Fruit fly (Drosophila melanogaster) whole organism, embryonic: ENCODE results near the gene Sgs1.
A peak's percentile ranks its signal among the peaks of the same experiment; 100 is the strongest.

ENCODE experiments used
- Aef1 ChIP-seq: fragments of 200-800 bp; sonication (Bioruptor generic); IDR thresholded peaks from 3 replicates; pipeline ENCODE4 v1.3.6; 2022; ENCODE audit warnings: missing biosample characterization, missing genetic modification characterization
- Atf6 ChIP-seq: fragments of 200-800 bp; sonication (Bioruptor generic); IDR thresholded peaks from 2 replicates; pipeline ENCODE4 v1.3.6; 2022; ENCODE audit warnings: missing biosample characterization, missing genetic modification characterization
- BEAF-32 ChIP-seq: fragments of 200-800 bp; sonication (Bioruptor generic); optimal IDR thresholded peaks from 3 replicates; lab custom pipeline; 2017; ENCODE audit warnings: missing biosample characterization, missing genetic modification characterization, mild to moderate bottlenecking, moderate library complexity, missing genetic modification reagents
- Bdp1 ChIP-seq: fragments of 200-800 bp; sonication (Bioruptor generic); optimal IDR thresholded peaks from 3 replicates; lab custom pipeline; 2016; ENCODE audit warnings: missing biosample characterization, missing genetic modification characterization
- Bgb ChIP-seq: fragments of 200-800 bp; sonication (Bioruptor generic); IDR thresholded peaks from 2 replicates; pipeline ENCODE4 v1.3.6; 2022; ENCODE audit warnings: missing biosample characterization, missing genetic modification characterization; ENCODE audit not compliant: partially characterized antibody
- CG10209 ChIP-seq: fragments of 200-800 bp; sonication (Bioruptor generic); optimal IDR thresholded peaks from 3 replicates; lab custom pipeline; 2017; ENCODE audit warnings: missing biosample characterization, mild to moderate bottlenecking, missing genetic modification characterization, missing genetic modification reagents
- CG10267 ChIP-seq: fragments of 200-800 bp; sonication (Bioruptor generic); optimal IDR thresholded peaks from 2 replicates; lab custom pipeline; 2018; ENCODE audit warnings: missing biosample characterization, mild to moderate bottlenecking, missing genetic modification characterization, moderate library complexity
- CG12104 ChIP-seq: fragments of 200-800 bp; sonication (Bioruptor generic); optimal IDR thresholded peaks from 3 replicates; lab custom pipeline; 2016; ENCODE audit warnings: missing biosample characterization, missing genetic modification characterization
- CG13123 ChIP-seq: fragments of 200-800 bp; sonication (Bioruptor generic); optimal IDR thresholded peaks from 2 replicates; lab custom pipeline; 2016; ENCODE audit warnings: missing biosample characterization, missing genetic modification characterization
- CG13296 ChIP-seq: fragments of 200-800 bp; sonication (Bioruptor generic); optimal IDR thresholded peaks from 3 replicates; lab custom pipeline; 2018; ENCODE audit warnings: missing biosample characterization, mild to moderate bottlenecking, missing genetic modification characterization
- CG13424 ChIP-seq: fragments of 200-800 bp; sonication (Bioruptor generic); optimal IDR thresholded peaks from 2 replicates; lab custom pipeline; 2019; ENCODE audit warnings: missing biosample characterization, mild to moderate bottlenecking, missing genetic modification characterization, moderate library complexity
- CG15073 ChIP-seq: fragments of 200-800 bp; sonication (Bioruptor generic); optimal IDR thresholded peaks from 2 replicates; lab custom pipeline; 2016; ENCODE audit warnings: missing biosample characterization, missing genetic modification characterization
- CG17385 ChIP-seq: fragments of 200-800 bp; sonication (Bioruptor generic); optimal IDR thresholded peaks from 3 replicates; lab custom pipeline; 2018; ENCODE audit warnings: missing biosample characterization, mild to moderate bottlenecking, missing genetic modification characterization
- CG17829 ChIP-seq: fragments of 200-800 bp; optimal IDR thresholded peaks from 2 replicates; lab custom pipeline; 2019; ENCODE audit warnings: missing biosample characterization, mild to moderate bottlenecking, missing genetic modification characterization, moderate library complexity
- CG18599 ChIP-seq: fragments of 200-800 bp; sonication (Bioruptor generic); optimal IDR thresholded peaks from 3 replicates; lab custom pipeline; 2017; ENCODE audit warnings: missing biosample characterization, missing genetic modification characterization, mild to moderate bottlenecking, moderate library complexity, missing genetic modification reagents
- CG2120 ChIP-seq: fragments of 200-800 bp; sonication (Bioruptor generic); optimal IDR thresholded peaks from 3 replicates; lab custom pipeline; 2016; ENCODE audit warnings: missing biosample characterization, missing genetic modification characterization
- CG2712 ChIP-seq: fragments of 200-800 bp; optimal IDR thresholded peaks from 3 replicates; lab custom pipeline; 2019; ENCODE audit warnings: missing biosample characterization, mild to moderate bottlenecking, missing genetic modification characterization, moderate library complexity
- CG2889 ChIP-seq: fragments of 200-800 bp; sonication (Bioruptor generic); IDR thresholded peaks from 3 replicates; pipeline ENCODE4 v1.3.6; 2022; ENCODE audit warnings: missing biosample characterization, missing genetic modification characterization
- CG31365 ChIP-seq: fragments of 200-800 bp; sonication (Bioruptor generic); optimal IDR thresholded peaks from 2 replicates; lab custom pipeline; 2018; ENCODE audit warnings: missing biosample characterization, mild to moderate bottlenecking, missing genetic modification characterization
- CG32532 ChIP-seq: fragments of 200-800 bp; sonication (Bioruptor generic); IDR thresholded peaks from 2 replicates; pipeline ENCODE4 v1.3.6; 2022; ENCODE audit warnings: missing biosample characterization, missing genetic modification characterization
- CG32767 ChIP-seq: fragments of 200-800 bp; sonication (Bioruptor generic); IDR thresholded peaks from 2 replicates; pipeline ENCODE4 v1.3.6; 2022; ENCODE audit warnings: missing biosample characterization, missing genetic modification characterization
- CG3281 ChIP-seq: fragments of 200-800 bp; sonication (Bioruptor generic); optimal IDR thresholded peaks from 3 replicates; lab custom pipeline; 2017; ENCODE audit warnings: missing biosample characterization, mild to moderate bottlenecking, missing genetic modification characterization
- CG4820 ChIP-seq: fragments of 200-800 bp; sonication (Bioruptor generic); optimal IDR thresholded peaks from 3 replicates; lab custom pipeline; 2016; ENCODE audit warnings: missing biosample characterization, missing genetic modification characterization
- CG8765 ChIP-seq: fragments of 200-800 bp; sonication (Bioruptor generic); IDR thresholded peaks from 2 replicates; pipeline ENCODE4 v1.3.6; 2022; ENCODE audit warnings: missing biosample characterization, missing genetic modification characterization
- Chrac-16 ChIP-seq: fragments of 200-800 bp; sonication (Bioruptor generic); optimal IDR thresholded peaks from 3 replicates; lab custom pipeline; 2016; ENCODE audit warnings: missing biosample characterization, missing genetic modification characterization
- D19A ChIP-seq: fragments of 200-800 bp; optimal IDR thresholded peaks from 3 replicates; lab custom pipeline; 2019; ENCODE audit warnings: missing biosample characterization, mild to moderate bottlenecking, missing genetic modification characterization, moderate library complexity
- Elba2 ChIP-seq: fragments of 200-800 bp; sonication (Bioruptor generic); optimal IDR thresholded peaks from 3 replicates; lab custom pipeline; 2016; ENCODE audit warnings: missing biosample characterization, missing genetic modification characterization
- Ets97D ChIP-seq: fragments of 200-800 bp; sonication (Bioruptor generic); optimal IDR thresholded peaks from 3 replicates; lab custom pipeline; 2016; ENCODE audit warnings: missing biosample characterization, missing genetic modification characterization
- Hey ChIP-seq: fragments of 200-800 bp; sonication (Bioruptor generic); optimal IDR thresholded peaks from 3 replicates; lab custom pipeline; 2018; ENCODE audit warnings: missing biosample characterization, mild to moderate bottlenecking, missing genetic modification characterization
- Med ChIP-seq: fragments of 200-800 bp; sonication (Bioruptor generic); peaks from one replicate; lab custom pipeline; 2016; ENCODE audit warnings: missing biosample characterization, missing genetic modification characterization, mild to moderate bottlenecking, inconsistent platforms, moderate library complexity
- Meics ChIP-seq: fragments of 200-800 bp; sonication (Bioruptor generic); optimal IDR thresholded peaks from 2 replicates; lab custom pipeline; 2017; ENCODE audit warnings: missing biosample characterization, mild to moderate bottlenecking, missing genetic modification characterization
- Mrtf ChIP-seq: fragments of 200-800 bp; sonication (Bioruptor generic); IDR thresholded peaks from 3 replicates; pipeline ENCODE4 v1.3.6; 2022; ENCODE audit warnings: missing biosample characterization, missing genetic modification characterization
- NFAT ChIP-seq: fragments of 200-800 bp; sonication (Bioruptor generic); IDR thresholded peaks from 2 replicates; pipeline ENCODE4 v1.3.6; 2022; ENCODE audit warnings: missing biosample characterization, missing genetic modification characterization
- Nf-YC ChIP-seq: fragments of 200-800 bp; optimal IDR thresholded peaks from 3 replicates; lab custom pipeline; 2019; ENCODE audit warnings: missing biosample characterization, mild to moderate bottlenecking, missing genetic modification characterization, moderate library complexity
- Six4 ChIP-seq: fragments of 200-800 bp; sonication (Bioruptor generic); optimal IDR thresholded peaks from 2 replicates; lab custom pipeline; 2016; ENCODE audit warnings: missing biosample characterization, missing genetic modification characterization
- Sox102F ChIP-seq: fragments of 200-800 bp; sonication (Bioruptor generic); optimal IDR thresholded peaks from 2 replicates; lab custom pipeline; 2018; ENCODE audit warnings: missing biosample characterization, mild to moderate bottlenecking, missing genetic modification characterization, moderate library complexity
- Sry-δ ChIP-seq: fragments of 200-800 bp; sonication (Bioruptor generic); optimal IDR thresholded peaks from 2 replicates; lab custom pipeline; 2016; ENCODE audit warnings: missing biosample characterization, missing genetic modification characterization
- bsh ChIP-seq, 2 experiments: fragments of 200-800 bp; sonication (Bioruptor generic); optimal IDR thresholded peaks; 2 replicates each; lab custom pipeline; 2017 to 2018; ENCODE audit warnings: mild to moderate bottlenecking in 2 of 2, missing biosample characterization in 2 of 2, missing genetic modification characterization in 2 of 2, moderate library complexity in 1 of 2
- dati ChIP-seq: fragments of 200-800 bp; sonication (Bioruptor generic); IDR thresholded peaks from 2 replicates; pipeline ENCODE4 v1.3.6; 2022; ENCODE audit warnings: missing biosample characterization, missing genetic modification characterization
- dimm ChIP-seq: fragments of 200-800 bp; sonication (Bioruptor generic); IDR thresholded peaks from 2 replicates; pipeline ENCODE4 v1.3.6; 2022; ENCODE audit warnings: missing biosample characterization, missing genetic modification characterization
- h ChIP-seq: fragments of >200 bp; optimal IDR thresholded peaks from 2 replicates; lab custom pipeline; 2017
- inv ChIP-seq: fragments of 200-800 bp; sonication (Bioruptor generic); IDR thresholded peaks from 2 replicates; pipeline ENCODE4 v1.3.6; 2022; ENCODE audit warnings: missing biosample characterization, missing genetic modification characterization; ENCODE audit not compliant: partially characterized antibody
- knrl ChIP-seq: fragments of 200-800 bp; sonication (Bioruptor generic); IDR thresholded peaks from 3 replicates; pipeline ENCODE4 v1.3.6; 2022; ENCODE audit warnings: missing biosample characterization, missing genetic modification characterization; ENCODE audit not compliant: partially characterized antibody
- lab ChIP-seq: fragments of 200-800 bp; sonication (Bioruptor generic); optimal IDR thresholded peaks from 3 replicates; lab custom pipeline; 2017; ENCODE audit warnings: missing biosample characterization, missing genetic modification characterization, mild to moderate bottlenecking, moderate library complexity, missing genetic modification reagents
- nau ChIP-seq: fragments of 200-800 bp; sonication (Bioruptor generic); optimal IDR thresholded peaks from 3 replicates; lab custom pipeline; 2017; ENCODE audit warnings: missing biosample characterization, mild to moderate bottlenecking, missing genetic modification characterization, missing genetic modification reagents
- org-1 ChIP-seq: fragments of 200-800 bp; sonication (Bioruptor generic); optimal IDR thresholded peaks from 2 replicates; lab custom pipeline; 2017; ENCODE audit warnings: missing biosample characterization, missing genetic modification characterization
- pan ChIP-seq, 4 experiments: fragments of >200 bp in 3 of 4; fragments of 200-800 bp in 1 of 4; sonication (Bioruptor generic) in 1 of 4; optimal IDR thresholded peaks in 3 of 4; IDR thresholded peaks in 1 of 4; 2 replicates each; pipeline versions ENCODE4 v1.3.6 to Lab custom; 2017 to 2022; ENCODE audit warnings: missing biosample characterization in 2 of 4, missing genetic modification characterization in 2 of 4, mixed read lengths in 1 of 4
- peb ChIP-seq: fragments of 200-800 bp; sonication (Bioruptor generic); IDR thresholded peaks from 2 replicates; pipeline ENCODE4 v1.3.6; 2022; ENCODE audit warnings: missing biosample characterization, missing genetic modification characterization
- rib ChIP-seq: fragments of 200-800 bp; sonication (Bioruptor generic); IDR thresholded peaks from 2 replicates; pipeline ENCODE4 v1.3.6; 2022; ENCODE audit warnings: missing biosample characterization, missing genetic modification characterization
- sob ChIP-seq: fragments of 200-800 bp; sonication (Bioruptor generic); IDR thresholded peaks from 2 replicates; pipeline ENCODE4 v1.3.6; 2022; ENCODE audit warnings: missing biosample characterization, missing genetic modification characterization
- vfl ChIP-seq: fragments of 200-800 bp; sonication (Bioruptor generic); optimal IDR thresholded peaks from 2 replicates; lab custom pipeline; 2016; ENCODE audit warnings: missing biosample characterization, missing genetic modification characterization
- zen2 ChIP-seq: fragments of 200-800 bp; sonication (Bioruptor generic); IDR thresholded peaks from 3 replicates; pipeline ENCODE4 v1.3.6; 2022; ENCODE audit warnings: missing biosample characterization, missing genetic modification characterization; ENCODE audit not compliant: partially characterized antibody

The Sgs1 gene

DNA sequence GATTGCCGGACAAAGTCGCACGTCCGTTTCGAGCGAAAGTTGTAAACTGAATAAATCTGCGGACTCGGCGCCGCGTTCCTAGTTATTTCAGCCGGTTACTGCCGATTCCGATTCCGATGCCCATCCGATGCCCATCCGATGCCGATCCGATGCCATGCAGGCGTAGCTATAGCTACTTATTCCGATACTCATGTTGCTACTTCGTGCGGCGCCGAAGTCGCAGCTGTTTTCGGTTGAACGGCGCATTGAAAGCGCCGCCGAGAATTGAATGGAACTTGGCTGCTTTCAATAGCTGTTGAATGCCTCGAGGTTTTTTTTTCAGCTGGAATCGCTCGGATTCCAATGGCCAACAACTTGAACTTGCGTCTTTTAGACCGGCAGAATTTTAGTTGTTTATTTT lies 8.9 kb upstream of the Sgs1 start (continued):
- TF ChIP-seq Mrtf (no peak), nau (no peak), CG8765 (no peak), CG10267 (tag; lab: Kevin White, UChicago) (no peak), rib (GFP tag; lab: Robert Waterston, UW) (no peak), sob (GFP tag; lab: Robert Waterston, UW) (no peak), CG2120 (GFP tag; lab: Kevin White, UChicago) (no peak), lab (GFP tag; lab: Kevin White, UChicago) (peak; percentile 68), Atf6 (GFP tag; lab: Robert Waterston, UW) (peak; percentile 54), zen2 (no peak), bsh (GFP tag; optimal IDR thresholded peaks at IDR 0.05; lab: Kevin White, UChicago) (no peak), pan (optimal IDR thresholded peaks at IDR 0.05; lab: Kevin White, UChicago) (no peak), pan (GFP tag; optimal IDR thresholded peaks at IDR 0.05 in 1 of 2, IDR thresholded peaks at IDR 0.05 in 1 of 2) (no peak), CG2712 (tag; lab: Kevin White, UChicago) (no peak), inv (no peak), Hey (tag; lab: Kevin White, UChicago) (no peak), Sry-δ (GFP tag; lab: Kevin White, UChicago) (no peak), Aef1 (GFP tag; lab: Robert Waterston, UW) (no peak), CG10209 (no peak), Med (GFP tag; lab: Kevin White, UChicago) (peak; percentile 26), CG17829 (no peak), NFAT (GFP tag; lab: Robert Waterston, UW) (no peak), CG13424 (tag; lab: Kevin White, UChicago) (no peak), D19A (tag; lab: Kevin White, UChicago) (no peak), Bgb (GFP tag; lab: Robert Waterston, UW) (no peak), Meics (GFP tag; lab: Kevin White, UChicago) (peak; percentile 28), Six4 (GFP tag; lab: Kevin White, UChicago) (no peak), dati (no peak), CG13123 (GFP tag; lab: Kevin White, UChicago) (no peak), vfl (no peak), CG32767 (no peak), h (lab: Kevin White, UChicago) (no peak), dimm (no peak), Bdp1 (no peak), Elba2 (GFP tag; lab: Kevin White, UChicago) (no peak), CG18599 (GFP tag; lab: Kevin White, UChicago) (peak; percentile 73), CG12104 (GFP tag; lab: Kevin White, UChicago) (no peak), Nf-YC (tag; lab: Kevin White, UChicago) (no peak), peb (GFP tag; lab: Robert Waterston, UW) (no peak), CG3281 (GFP tag; lab: Kevin White, UChicago) (no peak), CG15073 (no peak), BEAF-32 (GFP tag; lab: Kevin White, UChicago) (no peak), CG32532 (peak; percentile 65; the same call in 1 of the 2 replicates), CG2889 (GFP tag; lab: Robert Waterston, UW) (no peak), org-1 (GFP tag; lab: Kevin White, UChicago) (no peak), CG13296 (GFP tag; lab: Kevin White, UChicago) (no peak), CG4820 (GFP tag; lab: Kevin White, UChicago) (no peak), knrl (GFP tag; lab: Robert Waterston, UW) (no peak), Sox102F (GFP tag; lab: Kevin White, UChicago) (no peak), Ets97D (no peak), CG31365 (tag; lab: Kevin White, UChicago) (no peak), CG17385 (GFP tag; lab: Kevin White, UChicago) (peak; percentile 17), Chrac-16 (no peak)
